Fruit fly (Drosophila melanogaster) whole organism: ENCODE data around the gene AANATL2.

Experiments used
- Dll ChIP-seq: fragments of >200 bp; optimal IDR thresholded peaks from 2 replicates; lab custom pipeline; 2017
- psq ChIP-seq: fragments of >200 bp; optimal IDR thresholded peaks from 2 replicates; lab custom pipeline; 2017
- usp ChIP-seq: fragments of >200 bp; optimal IDR thresholded peaks from 2 replicates; lab custom pipeline; 2017; ENCODE audit warnings: missing biosample characterization, missing genetic modification characterization, mixed read lengths

DNA sequence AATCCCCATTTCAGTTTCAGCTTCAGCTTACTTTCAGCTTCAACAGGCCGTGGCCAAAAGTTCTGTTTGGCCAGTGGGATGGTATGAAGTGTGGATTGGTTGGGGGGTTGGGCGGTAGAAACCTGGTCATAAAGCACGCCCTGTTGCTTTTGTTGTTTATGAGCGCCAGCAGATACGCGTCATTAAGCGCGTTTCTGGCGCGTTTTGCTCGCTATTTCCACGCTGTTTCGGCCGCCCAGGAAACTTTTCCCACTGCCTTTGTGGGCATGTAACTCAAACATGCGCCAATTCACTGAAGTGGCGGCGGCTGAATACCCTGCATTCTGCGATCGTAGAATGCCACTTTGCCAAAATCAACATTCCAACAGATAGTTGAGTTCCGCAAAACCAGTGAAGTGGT is 20.3 kb downstream of the AANATL2 start:
- TF ChIP-seq usp (GFP tag; lab: Kevin White, UChicago) (no peak), psq (no peak), Dll (lab: Kevin White, UChicago) (no peak)
